Worm (Caenorhabditis elegans) whole organism, early embryonic: ENCODE data around the gene Y22D7AL.15.

Experiments
- aly-1 ChIP-seq: sonication (generic microtip); optimal IDR thresholded peaks from 2 replicates; lab custom pipeline; 2016; ENCODE audit warnings: missing genetic modification characterization, missing compliant biosample characterization
- ama-1 ChIP-seq: fragments of 150-350 bp; optimal IDR thresholded peaks from 2 replicates; lab custom pipeline; 2014

- TF ChIP-seq ama-1 (lab: Kevin White, UChicago) (no peak), aly-1 (tag; lab: Kevin White, UChicago) (no peak)
Measured at ce11 chrIII:1652925-1653324, 6.7 kb downstream of the Y22D7AL.15 start.
